Worm (Caenorhabditis elegans): ENCODE data around the gene K09F6.7.
"Not testable (repeated sequence)": the region's sequence is repeated elsewhere in the genome, so short reads cannot be mapped to it uniquely, and the experiment has no call there.

K09F6.7 gene

ce11 chrII:2254861-2255260 is 37.1 kb downstream of the K09F6.7 start, which contains the start of gene K09F6.3:
Gene K09F6.3, plus strand, starts transcription at chrII:2255161.
- not testable (repeated sequence) for TF ChIP-seq W03F9.2, dao-5, him-1 (tag; optimal IDR thresholded peaks at IDR 0.05)

DNA sequence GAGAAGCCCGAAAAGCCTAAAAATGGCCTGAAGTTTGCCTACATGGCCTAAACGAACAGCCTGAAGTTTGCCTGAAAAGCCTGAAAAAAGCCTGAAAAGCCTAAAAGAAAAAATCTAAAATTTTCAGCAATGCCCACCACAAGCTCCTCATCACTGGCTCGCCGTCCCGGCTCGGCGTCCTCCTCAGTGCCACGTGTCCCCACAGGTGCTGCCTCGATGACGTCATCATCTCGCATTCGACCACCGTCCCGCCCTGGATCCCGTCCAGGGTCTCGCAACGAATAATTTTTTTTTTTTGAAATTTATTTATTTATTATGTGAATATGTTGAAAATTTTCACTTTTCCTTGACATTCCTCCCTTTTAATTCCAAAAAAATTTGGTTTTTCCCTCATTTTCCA is 38.3 kb downstream of the K09F6.7 start:
- no peak for TF ChIP-seq dao-5 (tag; optimal IDR thresholded peaks at IDR 0.05)
- no peak for TF ChIP-seq him-1 (tag; optimal IDR thresholded peaks at IDR 0.05)
- TF ChIP-seq W03F9.2 (tag; optimal IDR thresholded peaks at IDR 0.05), result no peak

DNA sequence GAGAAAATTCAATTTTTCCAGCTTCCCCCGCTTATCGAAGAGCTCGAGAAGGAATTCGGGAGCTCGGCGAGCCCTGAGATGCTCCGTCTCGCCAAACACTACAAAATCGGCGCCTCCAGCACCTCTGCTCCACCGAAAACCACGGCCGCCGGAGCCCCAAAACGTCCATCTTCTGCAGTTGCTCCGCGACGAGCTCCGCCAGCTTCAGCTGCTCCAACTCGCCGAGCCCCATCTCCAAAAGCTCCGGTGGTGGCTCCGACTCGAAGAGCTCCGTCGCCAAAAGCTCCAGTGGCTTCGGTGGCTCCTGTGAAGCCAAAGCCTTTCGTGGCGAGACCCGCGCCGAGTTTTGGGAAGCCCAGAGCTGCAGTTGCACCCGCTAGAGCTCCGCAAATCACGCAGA is 40.3 kb downstream of the K09F6.7 start:
- TF ChIP-seq him-1 (tag; optimal IDR thresholded peaks at IDR 0.05) (no peak), W03F9.2 (tag; optimal IDR thresholded peaks at IDR 0.05) (no peak), dao-5 (tag; optimal IDR thresholded peaks at IDR 0.05) (no peak)

DNA sequence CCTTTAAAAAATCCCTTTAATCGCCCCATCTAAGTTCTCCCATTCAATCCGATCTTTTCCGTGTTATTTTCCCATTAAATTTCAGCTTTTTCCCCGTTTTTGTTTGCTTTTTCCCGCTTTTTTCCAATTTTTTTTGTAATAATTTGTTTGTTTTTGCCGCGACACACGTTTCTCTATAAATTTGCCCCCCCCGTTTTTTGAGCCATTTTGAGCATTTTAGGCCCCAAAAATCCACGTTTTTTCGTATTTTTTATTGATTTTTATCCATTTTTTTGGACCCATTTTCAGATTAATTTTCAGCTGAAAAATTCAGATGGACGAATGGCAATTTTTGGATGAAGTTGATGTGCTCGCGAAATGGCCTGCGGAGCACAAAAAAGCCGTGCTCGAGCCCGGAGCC is 48.6 kb downstream of the K09F6.7 start, which contains the start of gene F54A3.2:
Gene F54A3.2 (plus strand): TSS at position 301 of the 400 bp plus-strand sequence.
- no peak for TF ChIP-seq dao-5 (tag; optimal IDR thresholded peaks at IDR 0.05)
- no peak for TF ChIP-seq him-1 (tag; optimal IDR thresholded peaks at IDR 0.05)
- TF ChIP-seq W03F9.2 (tag; optimal IDR thresholded peaks at IDR 0.05), result no peak
